Comparison of ENCODE assay signal across 5 fruit fly cellular contexts in genomic region chr2L:19051534-19052100, dm6.
TF ChIP-seq lines count a peak whose summit lies in the region.

Rpn3 (plus strand) TSS chr2L:19051790.

- TF ChIP-seq CTCF in whole organism, embryonic (GFP tag; optimal IDR thresholded peaks at IDR 0.05; lab: Kevin White, UChicago) = no peak

TF ChIP-seq in whole organism, adult, 20 proteins besides CTCF, POLR2A, EP300 and RAD21 (continues in another document):
- TF ChIP-seq CG14711 (tag; optimal IDR thresholded peaks at IDR 0.05; lab: Kevin White, UChicago) (peak; percentile 83), bab1 (GFP tag; optimal IDR thresholded peaks at IDR 0.05; lab: Kevin White, UChicago) (peak; percentile 84), CG33017 (tag; optimal IDR thresholded peaks at IDR 0.05; lab: Kevin White, UChicago) (peak; percentile 73), CG1620 (GFP tag; optimal IDR thresholded peaks at IDR 0.05; lab: Kevin White, UChicago) (peak; percentile 72), CG11617 (GFP tag; optimal IDR thresholded peaks at IDR 0.05; lab: Kevin White, UChicago) (peak; percentile 78), Crg-1 (GFP tag; optimal IDR thresholded peaks at IDR 0.05; lab: Kevin White, UChicago) (peak; percentile 72), tj (GFP tag; optimal IDR thresholded peaks at IDR 0.05; lab: Kevin White, UChicago) (peak; percentile 60), Mnt (GFP tag; optimal IDR thresholded peaks at IDR 0.05; lab: Kevin White, UChicago) (peak; percentile 90), pad (GFP tag; optimal IDR thresholded peaks at IDR 0.05; lab: Kevin White, UChicago) (peak; percentile 55), Hr96 (GFP tag; optimal IDR thresholded peaks at IDR 0.05; lab: Kevin White, UChicago) (no peak), CG7101 (tag; optimal IDR thresholded peaks at IDR 0.05; lab: Kevin White, UChicago) (peak; percentile 83), toe (GFP tag; optimal IDR thresholded peaks at IDR 0.05; lab: Kevin White, UChicago) (no peak), CG12768 (GFP tag; optimal IDR thresholded peaks at IDR 0.05; lab: Kevin White, UChicago) (peak; percentile 51), cic (GFP tag; optimal IDR thresholded peaks at IDR 0.05; lab: Kevin White, UChicago) (no peak), CG7045 (GFP tag; optimal IDR thresholded peaks at IDR 0.05; lab: Kevin White, UChicago) (peak; percentile 56), kay (GFP tag; lab: Kevin White, UChicago; ENCODE audit: borderline replicate concordance) (no peak), ovo (GFP tag; optimal IDR thresholded peaks at IDR 0.05; lab: Kevin White, UChicago) (peak; percentile 29), Clk (GFP tag; optimal IDR thresholded peaks at IDR 0.05; lab: Kevin White, UChicago) (peak; percentile 62)

TF ChIP-seq in whole organism, embryonic, 481 proteins besides CTCF, POLR2A, EP300 and RAD21 (continues in another document):
- TF ChIP-seq CG17328 (GFP tag; IDR thresholded peaks at IDR 0.05; lab: Robert Waterston, UW) = peak; percentile 91
- peak; percentile 68 for TF ChIP-seq CG13123 (GFP tag; optimal IDR thresholded peaks at IDR 0.05; lab: Kevin White, UChicago)
- TF ChIP-seq lmd (GFP tag; IDR thresholded peaks at IDR 0.05; lab: Robert Waterston, UW) = peak; percentile 77
- peak; percentile 81 for TF ChIP-seq CG18599 (GFP tag; optimal IDR thresholded peaks at IDR 0.05; lab: Kevin White, UChicago)
- TF ChIP-seq HmgZ (tag; optimal IDR thresholded peaks at IDR 0.05; lab: Kevin White, UChicago) = peak; percentile 86
- peak; percentile 62 for TF ChIP-seq CG5245 (GFP tag; optimal IDR thresholded peaks at IDR 0.05; lab: Kevin White, UChicago)
- TF ChIP-seq Dip2 (GFP tag; IDR thresholded peaks at IDR 0.05; lab: Robert Waterston, UW) = no peak
- peak; percentile 54 for TF ChIP-seq CG17802 (tag; optimal IDR thresholded peaks at IDR 0.05; lab: Kevin White, UChicago)
- TF ChIP-seq CG31388 (GFP tag; optimal IDR thresholded peaks at IDR 0.05; lab: Kevin White, UChicago) = peak; percentile 65
- peak; percentile 84 for TF ChIP-seq ind (GFP tag; optimal IDR thresholded peaks at IDR 0.05; lab: Kevin White, UChicago)
- TF ChIP-seq twi (tag; optimal IDR thresholded peaks at IDR 0.05; lab: Kevin White, UChicago) = peak; percentile 50
- peak; percentile 96 for TF ChIP-seq zf30C (GFP tag; optimal IDR thresholded peaks at IDR 0.05; lab: Kevin White, UChicago)
- peak; percentile 54; the same call in 1 of the 3 replicates for TF ChIP-seq CG3726 (GFP tag; IDR thresholded peaks at IDR 0.05; lab: Robert Waterston, UW)
- peak; percentile 75 to 85 for TF ChIP-seq chif (GFP tag; optimal IDR thresholded peaks at IDR 0.05; lab: Kevin White, UChicago)
- TF ChIP-seq Eip74EF (GFP tag; optimal IDR thresholded peaks at IDR 0.05; lab: Kevin White, UChicago) = peak in 1 of 2 experiments; percentile 70
- peak; percentile 84 for TF ChIP-seq sisA (GFP tag; IDR thresholded peaks at IDR 0.05; lab: Robert Waterston, UW)
- peak; percentile 17 for TF ChIP-seq sima (GFP tag; optimal IDR thresholded peaks at IDR 0.05; lab: Kevin White, UChicago)
- peak; percentile 75 for TF ChIP-seq Fer1 (GFP tag; optimal IDR thresholded peaks at IDR 0.05; lab: Kevin White, UChicago)

TF ChIP-seq in whole organism, prepupa, 60 proteins besides CTCF, POLR2A, EP300 and RAD21 (continues in another document):
- TF ChIP-seq Sox14 (GFP tag; optimal IDR thresholded peaks at IDR 0.05; lab: Kevin White, UChicago) (peak; percentile 86), CG15336 (GFP tag; IDR thresholded peaks at IDR 0.05; lab: Robert Waterston, UW) (peak; percentile 86), Sox102F (GFP tag; optimal IDR thresholded peaks at IDR 0.05; lab: Kevin White, UChicago) (no peak), CG9139 (GFP tag; optimal IDR thresholded peaks at IDR 0.05; lab: Kevin White, UChicago) (no peak), CG6276 (GFP tag; optimal IDR thresholded peaks at IDR 0.05; lab: Kevin White, UChicago) (no peak), Eip78C (GFP tag; lab: Kevin White, UChicago) (peak; percentile 90), Hr38 (GFP tag; optimal IDR thresholded peaks at IDR 0.05; lab: Kevin White, UChicago) (peak; percentile 26), Eip75B (GFP tag; optimal IDR thresholded peaks at IDR 0.05; lab: Kevin White, UChicago) (peak; percentile 84), Met (GFP tag; optimal IDR thresholded peaks at IDR 0.05; lab: Kevin White, UChicago) (peak; percentile 88), CG3032 (tag; optimal IDR thresholded peaks at IDR 0.05; lab: Kevin White, UChicago) (peak; percentile 74), CG6854 (GFP tag; optimal IDR thresholded peaks at IDR 0.05; lab: Kevin White, UChicago) (no peak), cyc (GFP tag; optimal IDR thresholded peaks at IDR 0.05; lab: Kevin White, UChicago) (peak; percentile 82), CG7368 (GFP tag; optimal IDR thresholded peaks at IDR 0.05; lab: Kevin White, UChicago) (peak; percentile 77), CG6808 (GFP tag; optimal IDR thresholded peaks at IDR 0.05; lab: Kevin White, UChicago) (no peak), lz (GFP tag; optimal IDR thresholded peaks at IDR 0.05; lab: Kevin White, UChicago) (peak; percentile 89), CG11762 (GFP tag; optimal IDR thresholded peaks at IDR 0.05; lab: Kevin White, UChicago; ENCODE audit: insufficient read depth) (peak; percentile 62), topi (GFP tag; optimal IDR thresholded peaks at IDR 0.05; lab: Kevin White, UChicago) (peak; percentile 82), CG16779 (tag; optimal IDR thresholded peaks at IDR 0.05; lab: Kevin White, UChicago) (no peak), CG8632 (GFP tag; optimal IDR thresholded peaks at IDR 0.05; lab: Kevin White, UChicago) (peak; percentile 80), CG4318 (GFP tag; optimal IDR thresholded peaks at IDR 0.05; lab: Kevin White, UChicago) (no peak)

TF ChIP-seq in whole organism, pupa, 21 proteins besides CTCF, POLR2A, EP300 and RAD21:
- TF ChIP-seq Ets98B (GFP tag; IDR thresholded peaks at IDR 0.05; lab: Robert Waterston, UW) (peak; percentile 78), CG9948 (tag; optimal IDR thresholded peaks at IDR 0.05; lab: Kevin White, UChicago) (peak; percentile 74), Pif1A (GFP tag; optimal IDR thresholded peaks at IDR 0.05; lab: Kevin White, UChicago) (no peak), rn (GFP tag; IDR thresholded peaks at IDR 0.05; lab: Robert Waterston, UW) (peak; percentile 76), CG4496 (GFP tag; IDR thresholded peaks at IDR 0.05; lab: Robert Waterston, UW) (peak; percentile 93), D1 (tag; optimal IDR thresholded peaks at IDR 0.05; lab: Kevin White, UChicago) (no peak), CG8159 (tag; optimal IDR thresholded peaks at IDR 0.05; lab: Kevin White, UChicago) (peak; percentile 75), CG10348 (GFP tag; IDR thresholded peaks at IDR 0.05; lab: Robert Waterston, UW) (no peak), CG13204 (GFP tag; optimal IDR thresholded peaks at IDR 0.05; lab: Kevin White, UChicago) (no peak), Pif1B (GFP tag; optimal IDR thresholded peaks at IDR 0.05; lab: Kevin White, UChicago) (no peak), fd96Ca (GFP tag; IDR thresholded peaks at IDR 0.05; lab: Robert Waterston, UW) (peak; percentile 45; the same call in 1 of the 3 replicates), CG17806 (tag; optimal IDR thresholded peaks at IDR 0.05; lab: Kevin White, UChicago) (peak; percentile 78), Snoo (tag; optimal IDR thresholded peaks at IDR 0.05; lab: Kevin White, UChicago) (peak; percentile 60), CG8301 (tag; optimal IDR thresholded peaks at IDR 0.05; lab: Kevin White, UChicago) (peak; percentile 71), gl (tag; optimal IDR thresholded peaks at IDR 0.05; lab: Kevin White, UChicago) (peak; percentile 39), CG14655 (GFP tag; optimal IDR thresholded peaks at IDR 0.05; lab: Kevin White, UChicago) (no peak), CG15710 (tag; optimal IDR thresholded peaks at IDR 0.05; lab: Kevin White, UChicago) (peak; percentile 77), CG32121 (GFP tag; IDR thresholded peaks at IDR 0.05; lab: Robert Waterston, UW) (peak; percentile 87), CG34367 (tag; optimal IDR thresholded peaks at IDR 0.05; lab: Kevin White, UChicago) (peak; percentile 61), CG12605 (GFP tag; IDR thresholded peaks at IDR 0.05; lab: Robert Waterston, UW) (peak; percentile 64; the same call in 1 of the 2 replicates), EcR (GFP tag; optimal IDR thresholded peaks at IDR 0.05; lab: Kevin White, UChicago) (no peak)

TF ChIP-seq in whole organism, wandering third instar larva, 38 proteins besides CTCF, POLR2A, EP300 and RAD21 (continues in another document):
- no peak for TF ChIP-seq Hr78 (GFP tag; optimal IDR thresholded peaks at IDR 0.05; lab: Kevin White, UChicago)
- TF ChIP-seq ey (GFP tag; optimal IDR thresholded peaks at IDR 0.05; lab: Kevin White, UChicago) = peak; percentile 79
- TF ChIP-seq Mio (GFP tag; optimal IDR thresholded peaks at IDR 0.05; lab: Kevin White, UChicago) = no peak
- no peak for TF ChIP-seq woc (GFP tag; optimal IDR thresholded peaks at IDR 0.05; lab: Kevin White, UChicago)
- TF ChIP-seq br (GFP tag; optimal IDR thresholded peaks at IDR 0.05; lab: Kevin White, UChicago) = no peak
- TF ChIP-seq pan (optimal IDR thresholded peaks at IDR 0.05; lab: Kevin White, UChicago) = no peak
- no peak for TF ChIP-seq Abd-B (GFP tag; optimal IDR thresholded peaks at IDR 0.05; lab: Kevin White, UChicago)
- TF ChIP-seq brk (GFP tag; optimal IDR thresholded peaks at IDR 0.05; lab: Kevin White, UChicago) = no peak
- no peak for TF ChIP-seq jim (GFP tag; optimal IDR thresholded peaks at IDR 0.05; lab: Kevin White, UChicago)
- TF ChIP-seq psq (GFP tag; optimal IDR thresholded peaks at IDR 0.05; lab: Kevin White, UChicago) = peak; percentile 77
- no peak for TF ChIP-seq lola (GFP tag; optimal IDR thresholded peaks at IDR 0.05; lab: Kevin White, UChicago)
- peak; percentile 86 for TF ChIP-seq dsf (GFP tag; optimal IDR thresholded peaks at IDR 0.05; lab: Kevin White, UChicago; ENCODE audit: borderline replicate concordance)
- TF ChIP-seq Myc (optimal IDR thresholded peaks at IDR 0.05; lab: Kevin White, UChicago) = no peak
- TF ChIP-seq sv (GFP tag; optimal IDR thresholded peaks at IDR 0.05; lab: Kevin White, UChicago) = peak; percentile 77
- no peak for TF ChIP-seq CrebA (GFP tag; optimal IDR thresholded peaks at IDR 0.05; lab: Kevin White, UChicago; ENCODE audit: borderline replicate concordance)
- no peak for TF ChIP-seq tai (GFP tag; optimal IDR thresholded peaks at IDR 0.05; lab: Kevin White, UChicago)
- no peak for TF ChIP-seq dl (GFP tag; optimal IDR thresholded peaks at IDR 0.05; lab: Kevin White, UChicago; ENCODE audit: insufficient read depth in 1 of 2, partially characterized antibody in 2 of 2)
- TF ChIP-seq CG32264 (GFP tag; optimal IDR thresholded peaks at IDR 0.05; lab: Kevin White, UChicago) = peak; percentile 47
- no peak for TF ChIP-seq sage (GFP tag; optimal IDR thresholded peaks at IDR 0.05; lab: Kevin White, UChicago)
- no peak for TF ChIP-seq Vsx2 (GFP tag; optimal IDR thresholded peaks at IDR 0.05; lab: Kevin White, UChicago; ENCODE audit: partially characterized antibody)
- peak; percentile 88 for TF ChIP-seq fru (GFP tag; optimal IDR thresholded peaks at IDR 0.05; lab: Kevin White, UChicago)
- TF ChIP-seq Hnf4 (GFP tag; optimal IDR thresholded peaks at IDR 0.05; lab: Kevin White, UChicago) = no peak
- no peak for TF ChIP-seq N (GFP tag; optimal IDR thresholded peaks at IDR 0.05; lab: Kevin White, UChicago)
- no peak for TF ChIP-seq Dif (GFP tag; optimal IDR thresholded peaks at IDR 0.05; lab: Kevin White, UChicago; ENCODE audit: partially characterized antibody)
